Worm (Caenorhabditis elegans) whole organism, L2 larva: ENCODE measurements around the gene math-18.

Source experiments
- F13H6.1 ChIP-seq: sonication (generic microtip); optimal IDR thresholded peaks from 2 replicates; lab custom pipeline; 2016; ENCODE audit warnings: missing genetic modification characterization, missing compliant biosample characterization
- R02D3.7 ChIP-seq: fragments of 150-350 bp; optimal IDR thresholded peaks from 2 replicates; lab custom pipeline; 2014; ENCODE audit warnings: missing biosample characterization, missing genetic modification characterization
- ZK546.5 ChIP-seq: sonication (generic microtip); optimal IDR thresholded peaks from 2 replicates; lab custom pipeline; 2017; ENCODE audit warnings: missing biosample characterization, missing genetic modification characterization
- ama-1 ChIP-seq: fragments of 150-350 bp; optimal IDR thresholded peaks from 2 replicates; lab custom pipeline; 2018; ENCODE audit warnings: inconsistent platforms
- blmp-1 ChIP-seq: sonication (generic microtip); optimal IDR thresholded peaks from 2 replicates; lab custom pipeline; 2017; ENCODE audit warnings: missing genetic modification characterization, mild to moderate bottlenecking, missing compliant biosample characterization, antibody characterized with exemption, moderate library complexity; ENCODE audit not compliant: insufficient read depth
- ceh-82 ChIP-seq: fragments of 150-350 bp; optimal IDR thresholded peaks from 2 replicates; lab custom pipeline; 2014; ENCODE audit warnings: missing biosample characterization, missing genetic modification characterization
- crh-2 ChIP-seq: sonication (generic microtip); optimal IDR thresholded peaks from 2 replicates; lab custom pipeline; 2017; ENCODE audit warnings: missing biosample characterization, missing genetic modification characterization
- elt-1 ChIP-seq: fragments of 150-350 bp; optimal IDR thresholded peaks from 2 replicates; lab custom pipeline; 2014; ENCODE audit warnings: missing biosample characterization, missing genetic modification characterization
- fos-1 ChIP-seq: fragments of 150-350 bp; optimal IDR thresholded peaks from 2 replicates; lab custom pipeline; 2014; ENCODE audit warnings: missing biosample characterization, missing genetic modification characterization
- gmeb-1 ChIP-seq: fragments of 150-350 bp; optimal IDR thresholded peaks from 2 replicates; lab custom pipeline; 2014; ENCODE audit warnings: missing biosample characterization, missing genetic modification characterization
- lin-13 ChIP-seq: fragments of 150-350 bp; optimal IDR thresholded peaks from 2 replicates; lab custom pipeline; 2014; ENCODE audit warnings: missing biosample characterization, missing genetic modification reagents, missing genetic modification characterization
- lin-39 ChIP-seq: fragments of 150-350 bp; optimal IDR thresholded peaks from 2 replicates; lab custom pipeline; 2014; ENCODE audit warnings: missing biosample characterization, missing genetic modification reagents, missing genetic modification characterization
- mdl-1 ChIP-seq, 2 experiments: fragments of 150-350 bp in 1 of 2; sonication (generic microtip) in 1 of 2; optimal IDR thresholded peaks; 2 replicates each; lab custom pipeline; 2017; ENCODE audit warnings: missing biosample characterization in 2 of 2, missing genetic modification characterization in 2 of 2
- nhr-10 ChIP-seq: sonication (generic microtip); optimal IDR thresholded peaks from 2 replicates; lab custom pipeline; 2017; ENCODE audit warnings: missing biosample characterization, missing genetic modification characterization
- nhr-11 ChIP-seq: fragments of 150-350 bp; optimal IDR thresholded peaks from 2 replicates; lab custom pipeline; 2014; ENCODE audit warnings: missing biosample characterization, missing genetic modification characterization
- nhr-129 ChIP-seq: fragments of 150-350 bp; optimal IDR thresholded peaks from 2 replicates; lab custom pipeline; 2014; ENCODE audit warnings: missing biosample characterization, missing genetic modification characterization
- nhr-23 ChIP-seq: fragments of 150-350 bp; optimal IDR thresholded peaks from 2 replicates; lab custom pipeline; 2014; ENCODE audit warnings: missing biosample characterization, missing genetic modification reagents, missing genetic modification characterization
- nhr-237 ChIP-seq: fragments of 150-350 bp; optimal IDR thresholded peaks from 2 replicates; lab custom pipeline; 2014; ENCODE audit warnings: missing biosample characterization, missing genetic modification characterization
- nhr-25 ChIP-seq: fragments of 150-350 bp; sonication (generic microtip); optimal IDR thresholded peaks from 3 replicates; lab custom pipeline; 2014; ENCODE audit warnings: missing biosample characterization, missing genetic modification characterization
- nhr-6 ChIP-seq: fragments of 150-350 bp; optimal IDR thresholded peaks from 2 replicates; lab custom pipeline; 2014; ENCODE audit warnings: missing biosample characterization, missing genetic modification characterization
- nhr-77 ChIP-seq: fragments of 150-350 bp; optimal IDR thresholded peaks from 2 replicates; lab custom pipeline; 2014; ENCODE audit warnings: missing biosample characterization, missing genetic modification characterization
- peb-1 ChIP-seq: fragments of 150-350 bp; optimal IDR thresholded peaks from 2 replicates; lab custom pipeline; 2014; ENCODE audit warnings: missing biosample characterization, missing genetic modification characterization
- sem-4 ChIP-seq: fragments of 150-350 bp; optimal IDR thresholded peaks from 2 replicates; lab custom pipeline; 2014; ENCODE audit warnings: missing biosample characterization, missing genetic modification reagents, missing genetic modification characterization
- sma-9 ChIP-seq, 2 experiments: fragments of 150-350 bp in 1 of 2; sonication (generic microtip) in 1 of 2; optimal IDR thresholded peaks; 2 replicates each; lab custom pipeline; 2014 to 2016; ENCODE audit warnings: missing genetic modification characterization in 2 of 2, mild to moderate bottlenecking in 1 of 2, missing biosample characterization in 1 of 2, missing compliant biosample characterization in 1 of 2, missing genetic modification reagents in 1 of 2, moderate library complexity in 1 of 2
- snpc-4 ChIP-seq: fragments of 150-350 bp; optimal IDR thresholded peaks from 2 replicates; lab custom pipeline; 2014; ENCODE audit warnings: missing biosample characterization, missing genetic modification characterization
- unc-39 ChIP-seq: fragments of 150-350 bp; optimal IDR thresholded peaks from 2 replicates; lab custom pipeline; 2014; ENCODE audit warnings: missing biosample characterization, missing genetic modification characterization
- unc-55 ChIP-seq: fragments of 150-350 bp; sonication (generic microtip); optimal IDR thresholded peaks from 3 replicates; lab custom pipeline; 2014; ENCODE audit warnings: missing biosample characterization, missing genetic modification reagents, missing genetic modification characterization
- unc-62 ChIP-seq: fragments of 150-350 bp; optimal IDR thresholded peaks from 2 replicates; lab custom pipeline; 2014; ENCODE audit warnings: missing biosample characterization, missing genetic modification reagents, missing genetic modification characterization
- ztf-1 ChIP-seq: fragments of 200-800 bp; sonication (Bioruptor generic); conservative IDR thresholded peaks from 2 replicates; pipeline ENCODE4 v1.3.6; 2022; ENCODE audit warnings: missing genetic modification characterization, missing compliant biosample characterization
- ztf-11 ChIP-seq: sonication (generic microtip); optimal IDR thresholded peaks from 2 replicates; lab custom pipeline; 2017; ENCODE audit warnings: missing biosample characterization, missing genetic modification characterization
- ztf-4 ChIP-seq: fragments of 150-350 bp; optimal IDR thresholded peaks from 2 replicates; lab custom pipeline; 2014; ENCODE audit warnings: missing biosample characterization, missing genetic modification characterization

math-18 gene

DNA sequence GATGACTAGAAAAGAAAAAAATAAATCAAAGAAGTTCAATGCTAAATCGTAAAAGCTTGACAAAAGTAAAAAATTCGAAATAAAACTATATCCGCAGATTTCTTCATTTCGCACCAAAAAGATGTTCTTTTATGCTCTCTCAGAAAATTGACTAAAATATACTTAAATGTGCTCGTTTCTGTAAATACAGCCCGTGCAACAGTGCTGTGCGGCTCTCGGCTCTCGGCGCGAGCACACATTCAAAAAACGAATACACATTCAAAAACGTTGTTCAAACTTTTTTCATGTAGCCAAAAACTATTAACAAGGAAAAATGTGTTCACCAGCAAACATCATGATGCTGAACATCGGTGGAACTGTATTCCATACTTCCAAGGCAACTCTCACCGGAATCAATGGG, 13.0 kb upstream of the math-18 start, which contains the start of gene C40A11.3:
C40A11.3 (plus strand) TSS at position 301 of the 400 bp plus-strand sequence.
- TF ChIP-seq mdl-1 (tag; optimal IDR thresholded peaks at IDR 0.05; lab: Kevin White, UChicago): no peak
- no peak for TF ChIP-seq F13H6.1 (tag; lab: Kevin White, UChicago)
- no peak for TF ChIP-seq elt-1
- TF ChIP-seq ama-1 (lab: Kevin White, UChicago): no peak
- TF ChIP-seq unc-62 (GFP tag; lab: Kevin White, UChicago): no peak
- no peak for TF ChIP-seq unc-39
- TF ChIP-seq snpc-4 (tag; lab: Kevin White, UChicago): no peak
- TF ChIP-seq nhr-23: no peak
- no peak for TF ChIP-seq ztf-11 (tag; lab: Kevin White, UChicago)
- TF ChIP-seq nhr-237 (tag; lab: Kevin White, UChicago): no peak
- no peak for TF ChIP-seq ztf-1
- TF ChIP-seq R02D3.7: no peak

DNA sequence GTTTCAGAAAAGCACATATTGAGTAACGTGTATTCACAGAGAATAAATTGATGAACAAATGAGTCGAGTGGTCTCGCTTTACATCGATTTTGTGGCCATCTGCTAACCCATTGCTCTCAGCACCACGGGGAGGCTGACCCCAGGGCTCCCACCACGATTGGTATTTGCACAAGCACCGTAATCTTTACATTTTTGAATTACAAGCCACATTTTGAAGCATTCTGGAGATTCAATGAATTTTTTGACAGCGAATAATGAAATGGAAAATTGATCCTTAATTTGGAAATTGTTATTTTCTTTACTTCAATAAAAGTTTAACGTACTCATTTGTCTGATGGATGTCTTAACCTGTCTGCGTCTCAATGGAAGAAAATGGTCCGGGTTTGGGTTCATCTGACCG, 8.2 kb upstream of the math-18 start, which contains the start of gene C40A11.6:
C40A11.6 (minus strand) TSS at position 101 of the 400 bp plus-strand sequence.
- no peak for TF ChIP-seq R02D3.7
- TF ChIP-seq sma-9 (GFP tag; optimal IDR thresholded peaks at IDR 0.05; lab: Kevin White, UChicago): no peak
- no peak for TF ChIP-seq sma-9 (tag; optimal IDR thresholded peaks at IDR 0.05; lab: Kevin White, UChicago)
- TF ChIP-seq unc-55 (GFP tag; lab: Kevin White, UChicago): no peak
- TF ChIP-seq lin-39 (tag; lab: Kevin White, UChicago): no peak
- no peak for TF ChIP-seq ZK546.5 (tag; lab: Kevin White, UChicago)
- TF ChIP-seq unc-62 (GFP tag; lab: Kevin White, UChicago): no peak
- no peak for TF ChIP-seq sem-4 (tag; lab: Kevin White, UChicago)
- no peak for TF ChIP-seq ceh-82 (tag; lab: Kevin White, UChicago)
- no peak for TF ChIP-seq unc-39
- TF ChIP-seq nhr-25 (tag; lab: Kevin White, UChicago): no peak
- no peak for TF ChIP-seq F13H6.1 (tag; lab: Kevin White, UChicago)
- TF ChIP-seq nhr-129 (tag; lab: Kevin White, UChicago): no peak
- TF ChIP-seq nhr-11: no peak
- no peak for TF ChIP-seq mdl-1 (tag; optimal IDR thresholded peaks at IDR 0.05; lab: Kevin White, UChicago)
- no peak for TF ChIP-seq lin-13 (GFP tag; lab: Kevin White, UChicago)
- TF ChIP-seq snpc-4 (tag; lab: Kevin White, UChicago): no peak
- no peak for TF ChIP-seq ztf-1

DNA sequence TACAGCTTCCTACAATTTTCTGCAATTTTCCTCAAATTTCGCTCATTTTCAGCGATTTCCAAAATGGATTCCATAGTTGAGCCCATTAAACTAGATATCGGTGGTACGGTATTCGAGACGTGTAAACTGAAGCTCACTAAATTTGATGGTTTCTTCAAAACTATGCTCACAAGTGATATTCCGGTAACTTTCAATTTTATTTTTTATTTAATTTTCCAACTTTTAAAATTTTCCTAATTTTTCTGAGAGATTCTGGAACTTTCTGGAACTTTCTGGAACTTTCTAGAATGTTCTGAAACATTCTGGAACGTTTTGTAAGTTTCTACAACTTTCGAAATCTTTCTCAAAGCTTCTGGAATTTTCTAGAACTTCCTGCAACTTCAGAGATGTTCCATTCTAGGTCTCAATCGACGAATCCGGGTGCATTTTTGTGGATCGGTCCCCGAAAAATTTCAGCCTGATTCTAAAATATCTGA, 6.9 kb upstream of the math-18 start, which contains the start of gene C40A11.2:
C40A11.2 (plus strand) TSS at position 51 of the 476 bp plus-strand sequence.
- no peak for TF ChIP-seq peb-1 (tag; lab: Kevin White, UChicago)
- no peak for TF ChIP-seq blmp-1
- TF ChIP-seq ztf-11 (tag; lab: Kevin White, UChicago): no peak
- TF ChIP-seq crh-2 (tag; lab: Kevin White, UChicago): no peak
- no peak for TF ChIP-seq ztf-4
- no peak for TF ChIP-seq nhr-77

DNA sequence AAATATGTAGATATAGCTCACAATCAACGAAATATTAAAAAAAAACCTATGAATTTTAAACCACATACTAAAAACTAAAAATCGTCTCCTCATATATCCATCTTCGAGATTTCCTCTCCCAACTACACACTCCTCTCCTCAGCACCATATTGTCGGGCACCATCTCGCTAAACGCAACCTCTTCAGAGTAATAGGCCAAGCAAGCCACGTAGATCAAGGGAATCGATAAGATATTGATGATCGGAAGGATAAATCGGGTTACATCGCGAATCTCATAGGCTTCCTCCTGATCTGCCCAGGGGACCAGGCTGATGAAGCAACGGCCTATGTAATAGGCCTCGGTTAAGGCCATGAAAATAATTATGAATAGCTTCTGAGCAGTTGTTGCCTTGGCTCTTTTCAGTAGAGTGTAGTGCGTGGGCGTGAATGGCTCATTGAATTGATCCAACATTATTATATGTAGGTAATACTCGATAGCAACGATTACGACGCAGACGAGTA, 3.3 kb upstream of the math-18 start, which contains the start of the genes C40A11.7 and C40A11.8:
C40A11.7 (minus strand) TSS at position 101 of the 501 bp plus-strand sequence.
C40A11.8 (minus strand) TSS at position 451 of the 501 bp plus-strand sequence.
- TF ChIP-seq blmp-1: no peak
- TF ChIP-seq sma-9 (GFP tag; optimal IDR thresholded peaks at IDR 0.05; lab: Kevin White, UChicago): no peak
- no peak for TF ChIP-seq sma-9 (tag; optimal IDR thresholded peaks at IDR 0.05; lab: Kevin White, UChicago)
- TF ChIP-seq lin-13 (GFP tag; lab: Kevin White, UChicago): no peak
- TF ChIP-seq snpc-4 (tag; lab: Kevin White, UChicago): no peak
- TF ChIP-seq nhr-25 (tag; lab: Kevin White, UChicago): no peak
- TF ChIP-seq nhr-237 (tag; lab: Kevin White, UChicago): no peak
- no peak for TF ChIP-seq nhr-6
- TF ChIP-seq F13H6.1 (tag; lab: Kevin White, UChicago): no peak
- TF ChIP-seq nhr-10 (tag; lab: Kevin White, UChicago): no peak
- no peak for TF ChIP-seq lin-39 (tag; lab: Kevin White, UChicago)
- TF ChIP-seq crh-2 (tag; lab: Kevin White, UChicago): no peak

DNA sequence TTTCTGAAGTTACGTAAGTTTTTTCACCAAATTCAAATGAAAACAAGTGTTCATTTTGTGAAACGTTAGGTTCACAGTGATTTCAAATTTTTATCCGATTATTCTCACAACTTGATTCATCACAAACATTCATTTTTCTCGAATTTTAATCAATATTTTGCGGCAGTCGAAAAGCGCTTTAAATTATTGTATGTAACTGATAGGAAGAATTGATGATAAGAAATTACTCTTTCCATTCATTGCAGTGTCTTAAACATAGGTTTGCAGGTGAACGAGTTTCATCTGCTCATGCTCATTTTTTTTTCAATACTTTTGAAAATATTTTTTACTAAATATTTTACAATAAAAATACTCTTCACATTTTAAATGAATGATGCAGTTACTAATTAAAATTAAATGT, 1.4 kb upstream of the math-18 start:
- TF ChIP-seq ztf-1 (no peak), peb-1 (tag; lab: Kevin White, UChicago) (no peak), fos-1 (tag; lab: Kevin White, UChicago) (peak; percentile 64), gmeb-1 (tag; lab: Kevin White, UChicago) (no peak)
